Fruit fly (Drosophila melanogaster) whole organism, embryonic: ENCODE results near the gene dlg1.

Experiments used
- Abd-B ChIP-seq: fragments of 200-800 bp; sonication (Bioruptor generic); optimal IDR thresholded peaks from 2 replicates; lab custom pipeline; 2018; ENCODE audit warnings: missing biosample characterization, mild to moderate bottlenecking, missing genetic modification characterization, moderate library complexity
- Aef1 ChIP-seq: fragments of 200-800 bp; sonication (Bioruptor generic); IDR thresholded peaks from 3 replicates; pipeline ENCODE4 v1.3.6; 2022; ENCODE audit warnings: missing biosample characterization, missing genetic modification characterization
- Bgb ChIP-seq: fragments of 200-800 bp; sonication (Bioruptor generic); IDR thresholded peaks from 2 replicates; pipeline ENCODE4 v1.3.6; 2022; ENCODE audit warnings: missing biosample characterization, missing genetic modification characterization; ENCODE audit not compliant: partially characterized antibody
- CG12744 ChIP-seq: fragments of 200-800 bp; sonication (Bioruptor generic); optimal IDR thresholded peaks from 2 replicates; lab custom pipeline; 2016; ENCODE audit warnings: missing biosample characterization, missing genetic modification characterization
- CG12769 ChIP-seq: fragments of 200-800 bp; sonication (Bioruptor generic); optimal IDR thresholded peaks from 2 replicates; lab custom pipeline; 2019; ENCODE audit warnings: missing biosample characterization, mild to moderate bottlenecking, missing genetic modification characterization, moderate library complexity
- CG15011 ChIP-seq: fragments of 200-800 bp; sonication (Bioruptor generic); optimal IDR thresholded peaks from 3 replicates; lab custom pipeline; 2018; ENCODE audit warnings: missing biosample characterization, mild to moderate bottlenecking, missing genetic modification characterization
- CG15073 ChIP-seq: fragments of 200-800 bp; sonication (Bioruptor generic); optimal IDR thresholded peaks from 2 replicates; lab custom pipeline; 2016; ENCODE audit warnings: missing biosample characterization, missing genetic modification characterization
- CG17385 ChIP-seq: fragments of 200-800 bp; sonication (Bioruptor generic); optimal IDR thresholded peaks from 3 replicates; lab custom pipeline; 2018; ENCODE audit warnings: missing biosample characterization, mild to moderate bottlenecking, missing genetic modification characterization
- CG18262 ChIP-seq: fragments of 200-800 bp; optimal IDR thresholded peaks from 3 replicates; lab custom pipeline; 2019; ENCODE audit warnings: missing biosample characterization, mild to moderate bottlenecking, missing genetic modification characterization, moderate library complexity
- CG18476 ChIP-seq: fragments of 200-800 bp; sonication (Bioruptor generic); optimal IDR thresholded peaks from 2 replicates; lab custom pipeline; 2016; ENCODE audit warnings: missing biosample characterization, mild to moderate bottlenecking, missing genetic modification characterization
- CG2712 ChIP-seq: fragments of 200-800 bp; optimal IDR thresholded peaks from 3 replicates; lab custom pipeline; 2019; ENCODE audit warnings: missing biosample characterization, mild to moderate bottlenecking, missing genetic modification characterization, moderate library complexity
- CG30431 ChIP-seq: fragments of 200-800 bp; sonication (Bioruptor generic); optimal IDR thresholded peaks from 2 replicates; lab custom pipeline; 2017; ENCODE audit warnings: missing biosample characterization, missing genetic modification characterization
- CG3407 ChIP-seq: fragments of 200-800 bp; sonication (Bioruptor generic); optimal IDR thresholded peaks from 2 replicates; lab custom pipeline; 2018; ENCODE audit warnings: missing biosample characterization, mild to moderate bottlenecking, missing genetic modification characterization
- CG4360 ChIP-seq: fragments of 200-800 bp; sonication (Bioruptor generic); IDR thresholded peaks from 2 replicates; pipeline ENCODE4 v1.3.6; 2022; ENCODE audit warnings: missing biosample characterization, missing genetic modification characterization
- CG6272 ChIP-seq: fragments of 200-800 bp; sonication (Bioruptor generic); IDR thresholded peaks from 2 replicates; pipeline ENCODE4 v1.3.6; 2022; ENCODE audit warnings: missing biosample characterization, missing genetic modification characterization
- CG6689 ChIP-seq: fragments of 200-800 bp; sonication (Bioruptor generic); IDR thresholded peaks from 2 replicates; pipeline ENCODE4 v1.3.6; 2022; ENCODE audit warnings: missing biosample characterization, missing genetic modification characterization
- CG9609 ChIP-seq: fragments of 200-800 bp; sonication (Bioruptor generic); optimal IDR thresholded peaks from 3 replicates; lab custom pipeline; 2016; ENCODE audit warnings: missing biosample characterization, missing genetic modification characterization
- CG9797 ChIP-seq: fragments of 200-800 bp; sonication (Bioruptor generic); optimal IDR thresholded peaks from 3 replicates; lab custom pipeline; 2018; ENCODE audit warnings: missing biosample characterization, mild to moderate bottlenecking, missing genetic modification characterization
- H15 ChIP-seq: fragments of 200-800 bp; sonication (Bioruptor generic); IDR thresholded peaks from 3 replicates; pipeline ENCODE4 v1.3.6; 2022; ENCODE audit warnings: missing biosample characterization, missing genetic modification characterization
- Hr39 ChIP-seq: fragments of >200 bp; optimal IDR thresholded peaks from 2 replicates; lab custom pipeline; 2017
- NC2β ChIP-seq: fragments of 200-800 bp; sonication (Bioruptor generic); optimal IDR thresholded peaks from 2 replicates; lab custom pipeline; 2016; ENCODE audit warnings: missing biosample characterization, missing genetic modification characterization
- Nf-YB ChIP-seq: fragments of 200-800 bp; sonication (Bioruptor generic); optimal IDR thresholded peaks from 3 replicates; lab custom pipeline; 2019; ENCODE audit warnings: missing biosample characterization, mild to moderate bottlenecking, missing genetic modification characterization, moderate library complexity
- PHDP ChIP-seq: fragments of 200-800 bp; sonication (Bioruptor generic); optimal IDR thresholded peaks from 3 replicates; lab custom pipeline; 2018; ENCODE audit warnings: missing biosample characterization, mild to moderate bottlenecking, missing genetic modification characterization, moderate library complexity
- Scr ChIP-seq: fragments of 200-800 bp; sonication (Bioruptor generic); IDR thresholded peaks from 2 replicates; pipeline ENCODE4 v1.3.6; 2022; ENCODE audit warnings: missing biosample characterization, missing genetic modification characterization; ENCODE audit not compliant: partially characterized antibody
- Side ChIP-seq: fragments of 200-800 bp; sonication (Bioruptor generic); optimal IDR thresholded peaks from 2 replicates; lab custom pipeline; 2016; ENCODE audit warnings: missing biosample characterization, missing genetic modification characterization
- Sox102F ChIP-seq: fragments of 200-800 bp; sonication (Bioruptor generic); optimal IDR thresholded peaks from 2 replicates; lab custom pipeline; 2018; ENCODE audit warnings: missing biosample characterization, mild to moderate bottlenecking, missing genetic modification characterization, moderate library complexity
- Usf ChIP-seq: fragments of 200-800 bp; sonication (Bioruptor generic); optimal IDR thresholded peaks from 2 replicates; lab custom pipeline; 2017; ENCODE audit warnings: missing genotype, missing biosample characterization, missing genetic modification characterization
- bab2 ChIP-seq: fragments of 200-800 bp; sonication (Bioruptor generic); optimal IDR thresholded peaks from 2 replicates; lab custom pipeline; 2016; ENCODE audit warnings: missing biosample characterization, missing genetic modification characterization
- cad ChIP-seq: fragments of >200 bp; optimal IDR thresholded peaks from 2 replicates; lab custom pipeline; 2017; ENCODE audit warnings: missing biosample characterization, missing genetic modification characterization
- cg ChIP-seq: fragments of 200-800 bp; sonication (Bioruptor generic); optimal IDR thresholded peaks from 3 replicates; lab custom pipeline; 2019; ENCODE audit warnings: missing biosample characterization, mild to moderate bottlenecking, missing genetic modification characterization, moderate library complexity
- chif ChIP-seq, 2 experiments: fragments of 200-800 bp; sonication (Bioruptor generic); optimal IDR thresholded peaks; 3 replicates each; lab custom pipeline; 2016; ENCODE audit warnings: missing biosample characterization in 2 of 2, missing genetic modification characterization in 2 of 2
- crol ChIP-seq: fragments of 200-800 bp; sonication (Bioruptor generic); IDR thresholded peaks from 2 replicates; pipeline ENCODE4 v1.3.6; 2022; ENCODE audit warnings: missing biosample characterization, missing genetic modification characterization
- fd102C ChIP-seq: fragments of 200-800 bp; sonication (Bioruptor generic); optimal IDR thresholded peaks from 2 replicates; lab custom pipeline; 2018; ENCODE audit warnings: missing biosample characterization, mild to moderate bottlenecking, missing genetic modification characterization, moderate library complexity
- fd64A ChIP-seq: fragments of 200-800 bp; sonication (Bioruptor generic); optimal IDR thresholded peaks from 3 replicates; lab custom pipeline; 2018; ENCODE audit warnings: missing biosample characterization, mild to moderate bottlenecking, missing genetic modification characterization
- grn ChIP-seq: fragments of 200-800 bp; sonication (Bioruptor generic); optimal IDR thresholded peaks from 3 replicates; lab custom pipeline; 2017; ENCODE audit warnings: missing biosample characterization, missing genetic modification characterization
- inv ChIP-seq: fragments of 200-800 bp; sonication (Bioruptor generic); IDR thresholded peaks from 2 replicates; pipeline ENCODE4 v1.3.6; 2022; ENCODE audit warnings: missing biosample characterization, missing genetic modification characterization; ENCODE audit not compliant: partially characterized antibody
- oc ChIP-seq: fragments of 200-800 bp; sonication (Bioruptor generic); optimal IDR thresholded peaks from 2 replicates; lab custom pipeline; 2018; ENCODE audit warnings: missing biosample characterization, mild to moderate bottlenecking, missing genetic modification characterization, moderate library complexity
- odd ChIP-seq: fragments of 200-800 bp; sonication (Bioruptor generic); optimal IDR thresholded peaks from 2 replicates; lab custom pipeline; 2017; ENCODE audit warnings: missing biosample characterization, mild to moderate bottlenecking, missing genetic modification characterization
- otp ChIP-seq: fragments of 200-800 bp; sonication (Bioruptor generic); IDR thresholded peaks from 3 replicates; pipeline ENCODE4, ENCODE4 v1.3.6; 2022; ENCODE audit warnings: missing biosample characterization, missing genetic modification characterization
- row ChIP-seq: fragments of 200-800 bp; sonication (Bioruptor generic); IDR thresholded peaks from 3 replicates; pipeline ENCODE4 v1.3.6; 2022; ENCODE audit warnings: missing biosample characterization, missing genetic modification characterization
- schlank ChIP-seq: fragments of 200-800 bp; sonication (Bioruptor generic); optimal IDR thresholded peaks from 2 replicates; lab custom pipeline; 2018; ENCODE audit warnings: missing biosample characterization, mild to moderate bottlenecking, missing genetic modification characterization
- sens ChIP-seq: fragments of 200-800 bp; sonication (Bioruptor generic); peaks from one replicate; lab custom pipeline; 2016; ENCODE audit warnings: missing biosample characterization, missing genetic modification characterization
- sr ChIP-seq: fragments of 200-800 bp; sonication (Bioruptor generic); IDR thresholded peaks from 3 replicates; pipeline ENCODE4 v1.3.6; 2022; ENCODE audit warnings: missing biosample characterization, missing genetic modification characterization
- ssp ChIP-seq: fragments of 200-800 bp; sonication (Bioruptor generic); IDR thresholded peaks from 2 replicates; pipeline ENCODE4 v1.3.6; 2022; ENCODE audit warnings: missing biosample characterization, missing genetic modification characterization
- stc ChIP-seq: fragments of 200-800 bp; sonication (Bioruptor generic); IDR thresholded peaks from 2 replicates; pipeline ENCODE4 v1.3.6; 2022; ENCODE audit warnings: missing biosample characterization, missing genetic modification characterization
- tna ChIP-seq: fragments of 200-800 bp; sonication (Bioruptor generic); IDR thresholded peaks from 2 replicates; pipeline ENCODE4 v1.3.6; 2022; ENCODE audit warnings: missing biosample characterization, missing genetic modification characterization; ENCODE audit not compliant: partially characterized antibody
- trh ChIP-seq: fragments of 200-800 bp; sonication (Bioruptor generic); optimal IDR thresholded peaks from 2 replicates; lab custom pipeline; 2016; ENCODE audit warnings: missing biosample characterization, missing genetic modification characterization
- unc-4 ChIP-seq: fragments of 200-800 bp; sonication (Bioruptor generic); IDR thresholded peaks from 2 replicates; pipeline ENCODE4 v1.3.6; 2022; ENCODE audit warnings: missing biosample characterization, missing genetic modification characterization; ENCODE audit not compliant: partially characterized antibody

dlg1 gene

dm6 chrX:11452846-11453391 is 83.5 kb downstream of the dlg1 start (continued):
- TF ChIP-seq tna, result no peak
- peak; percentile 78 for TF ChIP-seq Side
- TF ChIP-seq unc-4 (GFP tag; lab: Robert Waterston, UW), result no peak

DNA sequence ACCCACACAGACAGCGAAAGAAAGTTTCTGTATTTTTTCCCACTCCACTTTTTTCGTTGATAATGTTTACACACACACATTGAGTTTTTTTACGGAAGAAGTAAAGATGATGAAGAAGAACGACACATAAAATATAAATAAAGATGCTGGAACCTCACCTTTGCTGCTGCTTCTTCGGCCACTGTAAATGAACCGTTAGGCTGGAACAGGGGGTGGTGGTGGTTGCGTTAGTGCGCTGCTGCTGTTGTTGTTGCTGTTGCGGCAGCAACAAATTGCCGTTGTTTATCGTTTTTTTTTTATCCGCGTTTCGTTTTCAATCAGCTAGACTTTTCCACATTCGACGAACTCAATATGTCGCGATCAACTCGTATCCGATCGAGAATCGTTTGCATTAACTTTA is 84.2 kb downstream of the dlg1 start:
- TF ChIP-seq CG30431 (GFP tag; lab: Kevin White, UChicago) (no peak), CG15073 (GFP tag; lab: Kevin White, UChicago) (no peak), Aef1 (GFP tag; lab: Robert Waterston, UW) (0 out of 3 replicates have a peak, but pooled peaks have one; percentile 16), chif (GFP tag; optimal IDR thresholded peaks at IDR 0.05; lab: Kevin White, UChicago) (no peak), CG17385 (GFP tag; lab: Kevin White, UChicago) (peak; percentile 80), CG3407 (GFP tag; lab: Kevin White, UChicago) (no peak), Scr (GFP tag; lab: Robert Waterston, UW) (no peak), CG9797 (no peak), Nf-YB (GFP tag; lab: Kevin White, UChicago) (no peak), NC2β (GFP tag; lab: Kevin White, UChicago) (no peak), fd102C (GFP tag; lab: Kevin White, UChicago) (no peak), crol (GFP tag; lab: Robert Waterston, UW) (peak; percentile 72), Bgb (GFP tag; lab: Robert Waterston, UW) (no peak), grn (GFP tag; lab: Kevin White, UChicago) (no peak), cad (GFP tag; lab: Kevin White, UChicago) (no peak), H15 (GFP tag; lab: Robert Waterston, UW) (no peak), CG4360 (GFP tag; lab: Robert Waterston, UW) (peak; percentile 60), sens (GFP tag; lab: Kevin White, UChicago) (peak; percentile 50), schlank (tag; lab: Kevin White, UChicago) (no peak), sr (GFP tag; lab: Robert Waterston, UW) (no peak), ssp (GFP tag; lab: Robert Waterston, UW) (no peak), otp (GFP tag; lab: Robert Waterston, UW) (no peak), stc (GFP tag; lab: Robert Waterston, UW) (no peak), CG12744 (GFP tag; lab: Kevin White, UChicago) (no peak), CG2712 (tag; lab: Kevin White, UChicago) (peak; percentile 3)
- TF ChIP-seq, all 482 proteins: peak for 6

DNA sequence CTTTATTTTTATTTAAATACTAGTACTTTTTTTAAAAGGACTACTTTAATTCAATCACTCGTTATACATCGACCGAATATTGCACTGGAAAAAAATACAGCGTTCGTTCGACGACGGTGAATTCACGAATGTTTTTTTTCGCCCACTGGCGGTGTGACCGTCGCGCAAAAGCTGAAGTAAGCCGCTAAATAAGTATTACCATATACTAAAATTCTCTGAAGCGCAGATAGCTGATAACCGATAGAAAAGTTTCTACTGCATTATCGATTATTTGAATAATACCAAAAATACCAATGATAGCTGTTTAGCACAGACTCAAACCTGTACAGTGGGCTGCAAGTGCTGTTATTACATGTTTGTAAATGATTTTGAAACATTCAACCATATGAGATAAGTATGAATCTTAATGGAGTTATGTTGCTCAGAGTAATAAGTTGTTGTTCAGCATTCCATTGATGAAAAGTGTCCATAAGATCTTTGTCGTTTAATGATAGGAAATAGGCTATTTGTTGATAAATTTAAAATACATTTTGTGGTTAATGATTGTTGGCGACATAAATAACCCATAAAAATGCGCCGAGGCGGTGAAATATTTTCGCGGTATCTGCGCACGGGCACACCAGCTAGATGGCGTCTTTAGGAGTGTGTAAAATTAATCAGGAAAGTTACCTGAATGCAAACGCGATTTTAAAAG is 84.9 kb downstream of the dlg1 start, which contains the start of the genes Evi5 and HP5:
Evi5 (minus strand) TSS at position 198 of the 694 bp plus-strand sequence.
HP5 (plus strand) TSS at position 598 of the 694 bp plus-strand sequence.
- no peak for TF ChIP-seq oc (tag; lab: Kevin White, UChicago)
- TF ChIP-seq odd, result no peak
- no peak for TF ChIP-seq Sox102F (GFP tag; lab: Kevin White, UChicago)
- peak; percentile 91 for TF ChIP-seq Abd-B (GFP tag; lab: Kevin White, UChicago)
- peak; percentile 32 for TF ChIP-seq CG9609 (GFP tag; lab: Kevin White, UChicago)
- peak; percentile 44 for TF ChIP-seq CG12769 (tag; lab: Kevin White, UChicago)
- TF ChIP-seq Usf (GFP tag; lab: Kevin White, UChicago), result no peak
- TF ChIP-seq sens (GFP tag; lab: Kevin White, UChicago), result peak; percentile 87
- peak; percentile 44 for TF ChIP-seq inv (GFP tag; lab: Robert Waterston, UW)
- peak; percentile 55 for TF ChIP-seq trh (GFP tag; lab: Kevin White, UChicago)
- TF ChIP-seq cg (GFP tag; lab: Kevin White, UChicago), result peak; percentile 31
- no peak for TF ChIP-seq Hr39 (lab: Kevin White, UChicago)
- TF ChIP-seq CG15011 (GFP tag; lab: Kevin White, UChicago), result no peak
- peak; percentile 31 for TF ChIP-seq bab2
- no peak for TF ChIP-seq fd64A (GFP tag; lab: Kevin White, UChicago)
- TF ChIP-seq CG6272 (GFP tag; lab: Robert Waterston, UW), result peak; percentile 64; the same call in 1 of the 2 replicates
- TF ChIP-seq CG18262 (tag; lab: Kevin White, UChicago), result peak; percentile 36
- TF ChIP-seq PHDP (tag; lab: Kevin White, UChicago), result no peak
- peak; percentile 68 for TF ChIP-seq CG6689 (GFP tag; lab: Robert Waterston, UW)
- peak; percentile 10 for TF ChIP-seq CG18476 (GFP tag; lab: Kevin White, UChicago)
- peak; percentile 87 for TF ChIP-seq row (GFP tag; lab: Robert Waterston, UW)
